Fruit fly (Drosophila melanogaster) whole organism, embryonic: ENCODE measurements around the gene Tlk.

Experiments used
- B-H1 ChIP-seq: fragments of 200-800 bp; sonication (Bioruptor generic); IDR thresholded peaks from 3 replicates; pipeline ENCODE4 v1.3.6; 2022; ENCODE audit warnings: missing biosample characterization, missing genetic modification characterization
- CG10431 ChIP-seq: fragments of 200-800 bp; sonication (Bioruptor generic); optimal IDR thresholded peaks from 3 replicates; lab custom pipeline; 2018; ENCODE audit warnings: missing biosample characterization, mild to moderate bottlenecking, missing genetic modification characterization
- CG11093 ChIP-seq: fragments of 200-800 bp; sonication (Bioruptor generic); IDR thresholded peaks from 3 replicates; pipeline ENCODE4 v1.3.6; 2022; ENCODE audit warnings: missing biosample characterization, missing genetic modification characterization
- CG14667 ChIP-seq: fragments of 200-800 bp; sonication (Bioruptor generic); IDR thresholded peaks from 2 replicates; pipeline ENCODE4 v1.3.6; 2022; ENCODE audit warnings: missing biosample characterization, missing genetic modification characterization
- CG14710 ChIP-seq: fragments of 200-800 bp; sonication (Bioruptor generic); optimal IDR thresholded peaks from 3 replicates; lab custom pipeline; 2019; ENCODE audit warnings: missing biosample characterization, mild to moderate bottlenecking, missing genetic modification characterization, moderate library complexity
- CG14860 ChIP-seq: fragments of 200-800 bp; sonication (Bioruptor generic); IDR thresholded peaks from 3 replicates; pipeline ENCODE4 v1.3.6; 2022; ENCODE audit warnings: missing biosample characterization, missing genetic modification characterization; ENCODE audit not compliant: partially characterized antibody
- CG15269 ChIP-seq: fragments of 200-800 bp; sonication (Bioruptor generic); optimal IDR thresholded peaks from 2 replicates; lab custom pipeline; 2018; ENCODE audit warnings: missing biosample characterization, mild to moderate bottlenecking, missing genetic modification characterization, moderate library complexity
- CG17186 ChIP-seq: fragments of 200-800 bp; sonication (Bioruptor generic); optimal IDR thresholded peaks from 3 replicates; lab custom pipeline; 2017; ENCODE audit warnings: missing biosample characterization, missing genetic modification reagents, missing genetic modification characterization
- CG17912 ChIP-seq: fragments of 200-800 bp; sonication (Bioruptor generic); optimal IDR thresholded peaks from 2 replicates; lab custom pipeline; 2018; ENCODE audit warnings: missing biosample characterization, mild to moderate bottlenecking, missing genetic modification characterization
- CG18599 ChIP-seq: fragments of 200-800 bp; sonication (Bioruptor generic); optimal IDR thresholded peaks from 3 replicates; lab custom pipeline; 2017; ENCODE audit warnings: missing biosample characterization, missing genetic modification characterization, mild to moderate bottlenecking, moderate library complexity, missing genetic modification reagents
- CG18619 ChIP-seq: fragments of 200-800 bp; sonication (Bioruptor generic); optimal IDR thresholded peaks from 3 replicates; lab custom pipeline; 2017; ENCODE audit warnings: missing biosample characterization, mild to moderate bottlenecking, missing genetic modification characterization
- CG2678 ChIP-seq: fragments of 200-800 bp; sonication (Bioruptor generic); optimal IDR thresholded peaks from 3 replicates; lab custom pipeline; 2019; ENCODE audit warnings: missing biosample characterization, mild to moderate bottlenecking, missing genetic modification characterization, moderate library complexity
- CG2712 ChIP-seq: fragments of 200-800 bp; optimal IDR thresholded peaks from 3 replicates; lab custom pipeline; 2019; ENCODE audit warnings: missing biosample characterization, mild to moderate bottlenecking, missing genetic modification characterization, moderate library complexity
- CG31224 ChIP-seq: fragments of 200-800 bp; sonication (Bioruptor generic); IDR thresholded peaks from 2 replicates; pipeline ENCODE4 v1.3.6; 2022; ENCODE audit warnings: missing biosample characterization, missing genetic modification characterization
- CG3407 ChIP-seq: fragments of 200-800 bp; sonication (Bioruptor generic); optimal IDR thresholded peaks from 2 replicates; lab custom pipeline; 2018; ENCODE audit warnings: missing biosample characterization, mild to moderate bottlenecking, missing genetic modification characterization
- CG4617 ChIP-seq: fragments of 200-800 bp; sonication (Bioruptor generic); optimal IDR thresholded peaks from 3 replicates; lab custom pipeline; 2016; ENCODE audit warnings: missing biosample characterization, missing genetic modification characterization, borderline replicate concordance
- CG6254 ChIP-seq: fragments of 200-800 bp; sonication (Bioruptor generic); optimal IDR thresholded peaks from 3 replicates; lab custom pipeline; 2017; ENCODE audit warnings: mild to moderate bottlenecking, missing biosample characterization, missing genetic modification reagents, missing genetic modification characterization
- CG8478 ChIP-seq: fragments of >200 bp; optimal IDR thresholded peaks from 2 replicates; lab custom pipeline; 2018
- Dip2 ChIP-seq: fragments of 200-800 bp; sonication (Bioruptor generic); IDR thresholded peaks from 2 replicates; pipeline ENCODE4 v1.3.6; 2022; ENCODE audit warnings: missing biosample characterization, missing genetic modification characterization
- Doc3 ChIP-seq: fragments of 200-800 bp; sonication (Bioruptor generic); IDR thresholded peaks from 3 replicates; pipeline ENCODE4 v1.3.6; 2022; ENCODE audit warnings: missing biosample characterization, missing genetic modification characterization; ENCODE audit not compliant: partially characterized antibody
- Ets97D ChIP-seq: fragments of 200-800 bp; sonication (Bioruptor generic); optimal IDR thresholded peaks from 3 replicates; lab custom pipeline; 2016; ENCODE audit warnings: missing biosample characterization, missing genetic modification characterization
- Fer3 ChIP-seq: fragments of 200-800 bp; sonication (Bioruptor generic); optimal IDR thresholded peaks from 2 replicates; lab custom pipeline; 2018; ENCODE audit warnings: missing biosample characterization, mild to moderate bottlenecking, missing genetic modification characterization, moderate library complexity
- HmgD ChIP-seq: fragments of 200-800 bp; sonication (Bioruptor generic); optimal IDR thresholded peaks from 3 replicates; lab custom pipeline; 2016; ENCODE audit warnings: missing biosample characterization, missing genetic modification characterization
- MTF-1 ChIP-seq: fragments of 200-800 bp; sonication (Bioruptor generic); optimal IDR thresholded peaks from 2 replicates; lab custom pipeline; 2018; ENCODE audit warnings: missing biosample characterization, mild to moderate bottlenecking, missing genetic modification characterization, borderline replicate concordance
- NC2α ChIP-seq: fragments of 200-800 bp; sonication (Bioruptor generic); optimal IDR thresholded peaks from 2 replicates; lab custom pipeline; 2016; ENCODE audit warnings: missing biosample characterization, missing genetic modification characterization
- Pdp1 ChIP-seq, 2 experiments: fragments of 200-800 bp; sonication (Bioruptor generic); optimal IDR thresholded peaks; 3 replicates each; lab custom pipeline; 2016; ENCODE audit warnings: missing biosample characterization in 2 of 2, missing genetic modification characterization in 2 of 2, mild to moderate bottlenecking in 1 of 2, moderate library complexity in 1 of 2
- Sry-δ ChIP-seq: fragments of 200-800 bp; sonication (Bioruptor generic); optimal IDR thresholded peaks from 2 replicates; lab custom pipeline; 2016; ENCODE audit warnings: missing biosample characterization, missing genetic modification characterization
- Ssrp ChIP-seq: fragments of 200-800 bp; sonication (Bioruptor generic); optimal IDR thresholded peaks from 2 replicates; lab custom pipeline; 2018; ENCODE audit warnings: missing biosample characterization, mild to moderate bottlenecking, missing genetic modification characterization, moderate library complexity
- Trl ChIP-seq, 3 experiments: fragments of >200 bp in 2 of 3; fragments of 200-800 bp in 1 of 3; sonication (Bioruptor generic) in 1 of 3; optimal IDR thresholded peaks; 2 replicates in 1 of 3; 3 replicates in 2 of 3; lab custom pipeline; 2016 to 2017; ENCODE audit warnings: missing biosample characterization in 1 of 3, missing genetic modification characterization in 1 of 3
- al ChIP-seq: fragments of 200-800 bp; sonication (Bioruptor generic); IDR thresholded peaks from 2 replicates; pipeline ENCODE4 v1.3.6; 2022; ENCODE audit warnings: missing biosample characterization, missing genetic modification characterization
- amos ChIP-seq: fragments of 200-800 bp; sonication (Bioruptor generic); IDR thresholded peaks from 2 replicates; pipeline ENCODE4 v1.3.6; 2022; ENCODE audit warnings: missing biosample characterization, missing genetic modification characterization; ENCODE audit not compliant: partially characterized antibody
- ap ChIP-seq: fragments of 200-800 bp; sonication (Bioruptor generic); IDR thresholded peaks from 2 replicates; pipeline ENCODE4 v1.3.6; 2022; ENCODE audit warnings: missing biosample characterization, missing genetic modification characterization
- az2 ChIP-seq: fragments of 200-800 bp; sonication (Bioruptor generic); optimal IDR thresholded peaks from 3 replicates; lab custom pipeline; 2016; ENCODE audit warnings: missing biosample characterization, missing genetic modification characterization
- cas ChIP-seq: fragments of 200-800 bp; sonication (Bioruptor generic); IDR thresholded peaks from 2 replicates; pipeline ENCODE4 v1.3.6; 2022; ENCODE audit warnings: missing biosample characterization, missing genetic modification characterization
- caup ChIP-seq: fragments of 200-800 bp; sonication (Bioruptor generic); optimal IDR thresholded peaks from 3 replicates; lab custom pipeline; 2017; ENCODE audit warnings: missing biosample characterization, mild to moderate bottlenecking, missing genetic modification characterization, moderate library complexity; ENCODE audit not compliant: severe bottlenecking
- ftz-f1 ChIP-seq: fragments of 200-800 bp; sonication (Bioruptor generic); optimal IDR thresholded peaks from 2 replicates; lab custom pipeline; 2016; ENCODE audit warnings: missing biosample characterization, missing genetic modification characterization
- hb ChIP-seq: fragments of 200-800 bp; sonication (Bioruptor generic); IDR thresholded peaks from 3 replicates; pipeline ENCODE4 v1.3.6; 2022; ENCODE audit warnings: missing biosample characterization, missing genetic modification characterization; ENCODE audit not compliant: partially characterized antibody
- insv ChIP-seq, 2 experiments: fragments of 200-800 bp; sonication (Bioruptor generic); optimal IDR thresholded peaks; 3 replicates each; lab custom pipeline; 2016 to 2018; ENCODE audit warnings: missing biosample characterization in 2 of 2, missing genetic modification characterization in 2 of 2
- lbe ChIP-seq: fragments of 200-800 bp; sonication (Bioruptor generic); optimal IDR thresholded peaks from 2 replicates; lab custom pipeline; 2016; ENCODE audit warnings: missing biosample characterization, mild to moderate bottlenecking, missing genetic modification characterization
- mam ChIP-seq: fragments of 200-800 bp; sonication (Bioruptor generic); optimal IDR thresholded peaks from 3 replicates; lab custom pipeline; 2016; ENCODE audit warnings: missing biosample characterization, missing genetic modification characterization
- ttk ChIP-seq: fragments of 200-800 bp; sonication (Bioruptor generic); IDR thresholded peaks from 2 replicates; pipeline ENCODE4 v2.1.2; 2022; ENCODE audit warnings: missing biosample characterization, missing genetic modification characterization
- tup ChIP-seq: fragments of 200-800 bp; sonication (Bioruptor generic); optimal IDR thresholded peaks from 2 replicates; lab custom pipeline; 2016; ENCODE audit warnings: missing biosample characterization, mild to moderate bottlenecking, missing genetic modification characterization, moderate library complexity
- unpg ChIP-seq: fragments of 200-800 bp; sonication (Bioruptor generic); optimal IDR thresholded peaks from 3 replicates; lab custom pipeline; 2018; ENCODE audit warnings: missing biosample characterization, mild to moderate bottlenecking, missing genetic modification characterization, moderate library complexity
- usp ChIP-seq: fragments of >200 bp; optimal IDR thresholded peaks from 2 replicates; lab custom pipeline; 2017; ENCODE audit warnings: missing biosample characterization, missing genetic modification characterization
- vvl ChIP-seq: fragments of 200-800 bp; sonication (Bioruptor generic); IDR thresholded peaks from 2 replicates; pipeline ENCODE4 v1.3.6; 2022; ENCODE audit warnings: missing biosample characterization, missing genetic modification characterization
- zf30C ChIP-seq: fragments of 200-800 bp; sonication (Bioruptor generic); optimal IDR thresholded peaks from 3 replicates; lab custom pipeline; 2018; ENCODE audit warnings: missing biosample characterization, mild to moderate bottlenecking, missing genetic modification characterization
- zfh2 ChIP-seq: fragments of 200-800 bp; sonication (Bioruptor generic); optimal IDR thresholded peaks from 2 replicates; lab custom pipeline; 2016; ENCODE audit warnings: missing biosample characterization, missing genetic modification characterization

Tlk gene

dm6 chrX:3772811-3773740 is 53.3 kb downstream of the Tlk start (continued):
- peak; percentile 82 for TF ChIP-seq caup (GFP tag; lab: Kevin White, UChicago)
- TF ChIP-seq Ets97D (GFP tag; lab: Kevin White, UChicago): no peak
- peak; percentile 37 for TF ChIP-seq CG6254 (GFP tag; lab: Kevin White, UChicago)
- TF ChIP-seq CG2712: peak; percentile 83
- TF ChIP-seq unpg: peak; percentile 79
- TF ChIP-seq Sry-δ: peak; percentile 3
- peak; percentile 90 for TF ChIP-seq CG18599
- peak; percentile 45 to 47 for TF ChIP-seq Pdp1 (GFP tag; optimal IDR thresholded peaks at IDR 0.05; lab: Kevin White, UChicago)
- TF ChIP-seq ttk: peak; percentile 42; the same call in 1 of the 2 replicates
- TF ChIP-seq CG8478 (lab: Kevin White, UChicago): no peak
- TF ChIP-seq ap: peak; percentile 41; the same call in 1 of the 2 replicates
- TF ChIP-seq CG14860: no peak
- TF ChIP-seq B-H1 (GFP tag; lab: Robert Waterston, UW): peak; percentile 42; the same call in 1 of the 3 replicates
- TF ChIP-seq lbe (GFP tag; lab: Kevin White, UChicago): no peak
- TF ChIP-seq CG18619 (GFP tag; lab: Kevin White, UChicago): peak; percentile 74
- TF ChIP-seq CG17186 (GFP tag; lab: Kevin White, UChicago): no peak
- TF ChIP-seq tup (GFP tag; lab: Kevin White, UChicago): no peak
- TF ChIP-seq insv (GFP tag; optimal IDR thresholded peaks at IDR 0.05; lab: Kevin White, UChicago): peak in 1 of 2 experiments; percentile 23
- peak; percentile 58 for TF ChIP-seq mam (GFP tag; lab: Kevin White, UChicago)
- TF ChIP-seq Ssrp (tag; lab: Kevin White, UChicago): peak; percentile 59
- TF ChIP-seq MTF-1: no peak
- no peak; the same call in 1 of the 2 replicates for TF ChIP-seq CG14667
- TF ChIP-seq al (GFP tag; lab: Robert Waterston, UW): peak; percentile 72
- TF ChIP-seq usp (GFP tag; lab: Kevin White, UChicago): no peak
- TF ChIP-seq Doc3 (GFP tag; lab: Robert Waterston, UW): no peak
- peak; percentile 91 for TF ChIP-seq CG2678 (tag; lab: Kevin White, UChicago)
- TF ChIP-seq cas: no peak
- TF ChIP-seq zfh2 (GFP tag; lab: Kevin White, UChicago): peak; percentile 43
- TF ChIP-seq HmgD (GFP tag; lab: Kevin White, UChicago): no peak
- peak; percentile 65 to 84 for TF ChIP-seq Trl (optimal IDR thresholded peaks at IDR 0.05; lab: Kevin White, UChicago)
- TF ChIP-seq Trl (GFP tag; optimal IDR thresholded peaks at IDR 0.05; lab: Kevin White, UChicago): peak; percentile 53
- TF ChIP-seq az2 (GFP tag; lab: Kevin White, UChicago): peak; percentile 56
- peak; percentile 86 for TF ChIP-seq CG15269
- TF ChIP-seq amos (GFP tag; lab: Robert Waterston, UW): no peak
- no peak for TF ChIP-seq NC2α (GFP tag; lab: Kevin White, UChicago)
- peak; percentile 65 for TF ChIP-seq CG14710 (tag; lab: Kevin White, UChicago)
- TF ChIP-seq CG17912: no peak
- TF ChIP-seq CG31224 (GFP tag; lab: Robert Waterston, UW): 0 out of 2 replicates have a peak, but pooled peaks have one; percentile 42
- peak; percentile 82 for TF ChIP-seq Fer3 (tag; lab: Kevin White, UChicago)
- TF ChIP-seq CG4617 (GFP tag; lab: Kevin White, UChicago): no peak
- TF ChIP-seq zf30C (GFP tag; lab: Kevin White, UChicago): no peak
- no peak for TF ChIP-seq CG10431 (GFP tag; lab: Kevin White, UChicago)
- TF ChIP-seq hb (GFP tag; lab: Robert Waterston, UW): no peak
- no peak for TF ChIP-seq Dip2 (GFP tag; lab: Robert Waterston, UW)
- TF ChIP-seq CG3407 (GFP tag; lab: Kevin White, UChicago): peak; percentile 26
- peak; percentile 84 for TF ChIP-seq vvl (GFP tag; lab: Robert Waterston, UW)
- TF ChIP-seq ftz-f1 (GFP tag; lab: Kevin White, UChicago): no peak
- TF ChIP-seq CG11093 (GFP tag; lab: Robert Waterston, UW): peak; percentile 36; the same call in 1 of the 3 replicates
